Worm (Caenorhabditis elegans): ENCODE data around the gene srx-115.
"Not testable (repeated sequence)": the region's sequence is repeated elsewhere in the genome, so short reads cannot be mapped to it uniquely, and the experiment has no call there.

The srx-115 gene

DNA sequence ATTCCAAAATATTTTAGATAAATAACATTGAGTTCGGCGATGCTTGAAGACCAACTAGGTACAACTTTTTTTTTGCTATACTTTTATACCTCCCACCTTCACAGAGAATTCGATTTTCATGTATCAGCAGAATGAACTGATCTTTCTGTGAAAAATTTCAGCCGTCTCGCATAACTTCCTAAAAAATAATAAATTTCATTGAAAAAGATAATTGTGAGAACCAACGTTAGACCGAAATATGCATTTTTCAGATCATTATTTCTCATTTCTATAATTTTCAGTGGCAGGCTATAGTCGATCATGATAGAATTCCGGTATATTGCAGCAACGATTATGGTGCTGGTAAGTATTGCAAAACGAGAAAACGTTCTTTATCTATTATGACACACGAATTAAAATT lies at the start of gene srx-115:
TSS of gene srx-115 (plus strand) at position 301 of the 400 bp plus-strand sequence.
- TF ChIP-seq T26A8.4 (GFP tag; IDR thresholded peaks at IDR 0.05), result no peak
- no peak for TF ChIP-seq rbr-2 (tag; optimal IDR thresholded peaks at IDR 0.05)
- no peak for TF ChIP-seq zip-11 (GFP tag; IDR thresholded peaks at IDR 0.05)
- no peak for TF ChIP-seq zag-1 (tag; optimal IDR thresholded peaks at IDR 0.05)
- no peak for TF ChIP-seq sdz-12 (GFP tag; optimal IDR thresholded peaks at IDR 0.05)
- no peak for TF ChIP-seq unc-130 (GFP tag; optimal IDR thresholded peaks at IDR 0.05)
- TF ChIP-seq F26F4.8 (GFP tag; conservative IDR thresholded peaks at IDR 0.05), result no peak
- no peak for TF ChIP-seq snpc-1.2 (GFP tag; IDR thresholded peaks at IDR 0.05)
- no peak for TF ChIP-seq mes-2 (tag; optimal IDR thresholded peaks at IDR 0.05; ENCODE audit: poor library complexity, severe bottlenecking)
- TF ChIP-seq vab-7 (GFP tag; IDR thresholded peaks at IDR 0.05), result no peak
- TF ChIP-seq ceh-62 (tag; optimal IDR thresholded peaks at IDR 0.05), result no peak
- TF ChIP-seq zip-2 (tag; optimal IDR thresholded peaks at IDR 0.05), result no peak
- TF ChIP-seq mdt-29 (GFP tag; IDR thresholded peaks at IDR 0.05), result no peak
- no peak for TF ChIP-seq nhr-77 (tag; optimal IDR thresholded peaks at IDR 0.05)
- TF ChIP-seq ceh-20 (GFP tag; IDR thresholded peaks at IDR 0.05), result no peak
- no peak for TF ChIP-seq nhr-10 (tag; optimal IDR thresholded peaks at IDR 0.05)

- not testable (repeated sequence) for TF ChIP-seq unc-62 (GFP tag; optimal IDR thresholded peaks at IDR 0.05 in 1 of 2); unc-62 (tag; optimal IDR thresholded peaks at IDR 0.05); pqm-1 (tag; optimal IDR thresholded peaks at IDR 0.05); ama-1 (optimal IDR thresholded peaks at IDR 0.05)
Observed at ce11 chrV:8722160-8722559, 49.5 kb upstream of the srx-115 start, which contains the start of gene ZC196.8. ZC196.8 (minus strand) TSS chrV:8722260.

- not testable (repeated sequence) for TF ChIP-seq T26A8.4 (GFP tag; IDR thresholded peaks at IDR 0.05); egl-43 (GFP tag; IDR thresholded peaks at IDR 0.05); F10B5.3 (tag; optimal IDR thresholded peaks at IDR 0.05)
Observed at ce11 chrV:8726228-8726627, 45.5 kb upstream of the srx-115 start, which contains the start of gene droe-8. droe-8 (plus strand) TSS chrV:8726528.

ce11 chrV:8727077-8727476 lies 44.6 kb upstream of the srx-115 start, which contains the start of gene ZC196.9:
ZC196.9 (minus strand) TSS chrV:8727177.
- no peak for TF ChIP-seq hlh-30 (tag; optimal IDR thresholded peaks at IDR 0.05; ENCODE audit: insufficient read depth)
- TF ChIP-seq zip-11 (GFP tag; IDR thresholded peaks at IDR 0.05), result no peak
- TF ChIP-seq aly-2 (tag; optimal IDR thresholded peaks at IDR 0.05), result no peak
- no peak for TF ChIP-seq spr-3 (GFP tag; optimal IDR thresholded peaks at IDR 0.05)
- TF ChIP-seq php-3 (GFP tag; IDR thresholded peaks at IDR 0.05), result no peak
- TF ChIP-seq lim-7 (GFP tag; IDR thresholded peaks at IDR 0.05), result no peak
- TF ChIP-seq pha-4 (GFP tag; IDR thresholded peaks at IDR 0.05), result no peak
- no peak for TF ChIP-seq pha-4 (tag; optimal IDR thresholded peaks at IDR 0.05)
- no peak for TF ChIP-seq snpc-1.2 (GFP tag; IDR thresholded peaks at IDR 0.05)
- no peak for TF ChIP-seq mdt-29 (GFP tag; IDR thresholded peaks at IDR 0.05)
- no peak for TF ChIP-seq zag-1 (tag; optimal IDR thresholded peaks at IDR 0.05)
- TF ChIP-seq ceh-62 (tag; optimal IDR thresholded peaks at IDR 0.05), result no peak
- TF ChIP-seq cey-2 (tag; optimal IDR thresholded peaks at IDR 0.05; ENCODE audit: borderline replicate concordance, insufficient read depth), result no peak
- TF ChIP-seq lsy-2 (tag; optimal IDR thresholded peaks at IDR 0.05), result no peak

ce11 chrV:8729100-8729499 lies 42.6 kb upstream of the srx-115 start, which contains the start of gene ZC196.5:
ZC196.5 (plus strand) TSS chrV:8729400.
- TF ChIP-seq lin-39 (tag; optimal IDR thresholded peaks at IDR 0.05), result no peak
- peak in 1 of 2 experiments; percentile 60 for TF ChIP-seq unc-62 (GFP tag; optimal IDR thresholded peaks at IDR 0.05 in 1 of 2)
- no peak for TF ChIP-seq unc-62 (tag; optimal IDR thresholded peaks at IDR 0.05)

- no peak for TF ChIP-seq ceh-28 (tag; optimal IDR thresholded peaks at IDR 0.05)
- peak; percentile 3 for TF ChIP-seq nhr-28 (tag; optimal IDR thresholded peaks at IDR 0.05)
- TF ChIP-seq dve-1 (tag; optimal IDR thresholded peaks at IDR 0.05; ENCODE audit: insufficient read depth), result peak; percentile 27
- TF ChIP-seq nhr-42 (GFP tag; IDR thresholded peaks at IDR 0.05), result no peak
- no peak for TF ChIP-seq daf-16 (GFP tag; optimal IDR thresholded peaks at IDR 0.05)
- peak; percentile 64 for TF ChIP-seq daf-16 (tag; optimal IDR thresholded peaks at IDR 0.05)
- TF ChIP-seq pqm-1 (tag; optimal IDR thresholded peaks at IDR 0.05), result peak; percentile 41
- TF ChIP-seq snpc-4 (tag; optimal IDR thresholded peaks at IDR 0.05), result no peak
- TF ChIP-seq nhr-77 (tag; optimal IDR thresholded peaks at IDR 0.05), result no peak
Observed at ce11 chrV:8730991-8731390, 40.7 kb upstream of the srx-115 start.
